Worm (Caenorhabditis elegans) whole organism, L4/young adult: ENCODE measurements around the gene C33D3.4.

Experiments
- W03F9.2 ChIP-seq: fragments of 150-350 bp; optimal IDR thresholded peaks from 2 replicates; lab custom pipeline; 2014; ENCODE audit warnings: missing biosample characterization, missing genetic modification characterization
- dao-5 ChIP-seq: sonication (generic microtip); optimal IDR thresholded peaks from 2 replicates; lab custom pipeline; 2016; ENCODE audit warnings: missing genotype, missing genetic modification characterization, moderate library complexity, missing compliant biosample characterization
- him-1 ChIP-seq: sonication (generic microtip); optimal IDR thresholded peaks from 2 replicates; lab custom pipeline; 2016; ENCODE audit warnings: missing genotype, missing genetic modification reagents, missing genetic modification characterization, missing compliant biosample characterization

C33D3.4 gene

DNA sequence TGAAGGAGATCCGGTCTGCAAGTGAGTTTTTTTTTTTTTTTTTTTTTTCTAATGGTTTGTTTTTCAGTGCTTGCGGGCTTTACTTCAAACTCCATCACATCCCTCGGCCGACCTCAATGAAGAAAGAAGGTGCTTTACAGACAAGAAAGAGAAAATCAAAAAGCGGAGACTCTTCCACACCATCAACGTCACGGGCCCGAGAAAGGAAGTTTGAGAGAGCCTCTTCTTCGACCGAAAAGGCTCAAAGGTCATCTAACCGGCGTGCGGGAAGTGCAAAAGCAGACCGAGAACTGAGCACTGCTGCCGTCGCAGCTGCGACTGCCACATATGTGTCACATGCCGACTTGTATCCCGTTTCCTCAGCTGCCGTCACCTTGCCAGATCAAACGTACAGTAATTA is 6.6 kb upstream of the C33D3.4 start:
- TF ChIP-seq W03F9.2 (tag; lab: Kevin White, UChicago): no peak
- no peak for TF ChIP-seq him-1
- TF ChIP-seq dao-5 (tag; lab: Kevin White, UChicago): no peak

DNA sequence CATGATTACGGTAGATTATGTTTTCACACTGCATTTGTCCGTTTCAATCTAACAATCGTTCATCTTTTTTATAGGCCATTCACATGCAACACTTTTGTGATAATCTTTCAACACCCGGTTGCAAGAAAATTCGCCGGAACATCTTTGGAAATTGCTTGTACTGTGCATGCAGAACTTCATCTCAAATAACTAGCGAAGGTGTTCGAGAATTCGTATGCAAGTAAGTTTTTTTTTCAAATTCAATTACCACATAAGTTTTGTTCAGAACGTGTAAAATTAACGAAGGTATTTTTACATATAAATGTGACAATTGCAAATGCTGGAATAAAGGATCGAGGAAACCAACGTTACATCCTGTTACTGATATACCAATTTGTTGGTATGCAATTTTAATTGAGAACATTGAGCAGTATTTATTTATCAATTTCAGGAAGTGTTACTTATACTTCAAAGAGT is 3.5 kb upstream of the C33D3.4 start, which contains the start of gene C33D3.3:
C33D3.3 (plus strand) TSS at position 51 of the 456 bp plus-strand sequence.
- TF ChIP-seq him-1: no peak

DNA sequence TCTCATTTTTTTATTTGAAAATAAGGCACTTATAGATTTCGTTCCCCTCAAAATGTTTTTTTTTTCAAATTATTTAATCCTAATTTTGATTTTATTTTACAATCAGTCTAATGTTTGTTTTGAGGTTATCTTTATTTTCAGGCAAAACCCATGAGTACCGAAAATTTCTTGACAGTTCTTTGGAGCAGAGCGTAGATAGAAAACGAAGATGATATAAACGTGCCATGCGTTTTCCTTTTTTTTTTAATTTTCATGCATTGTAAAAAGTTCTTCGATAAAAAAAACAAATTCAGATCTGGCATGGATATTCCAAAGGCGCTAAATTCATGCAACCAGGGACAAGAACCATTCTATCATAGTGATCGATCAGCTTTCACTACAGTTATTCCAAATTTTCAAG is 2.2 kb downstream of the C33D3.4 start, which contains the start of gene C33D3.5:
C33D3.5 (plus strand) TSS at position 301 of the 400 bp plus-strand sequence.
- TF ChIP-seq W03F9.2 (tag; lab: Kevin White, UChicago): no peak
- TF ChIP-seq him-1: no peak
- no peak for TF ChIP-seq dao-5 (tag; lab: Kevin White, UChicago)

DNA sequence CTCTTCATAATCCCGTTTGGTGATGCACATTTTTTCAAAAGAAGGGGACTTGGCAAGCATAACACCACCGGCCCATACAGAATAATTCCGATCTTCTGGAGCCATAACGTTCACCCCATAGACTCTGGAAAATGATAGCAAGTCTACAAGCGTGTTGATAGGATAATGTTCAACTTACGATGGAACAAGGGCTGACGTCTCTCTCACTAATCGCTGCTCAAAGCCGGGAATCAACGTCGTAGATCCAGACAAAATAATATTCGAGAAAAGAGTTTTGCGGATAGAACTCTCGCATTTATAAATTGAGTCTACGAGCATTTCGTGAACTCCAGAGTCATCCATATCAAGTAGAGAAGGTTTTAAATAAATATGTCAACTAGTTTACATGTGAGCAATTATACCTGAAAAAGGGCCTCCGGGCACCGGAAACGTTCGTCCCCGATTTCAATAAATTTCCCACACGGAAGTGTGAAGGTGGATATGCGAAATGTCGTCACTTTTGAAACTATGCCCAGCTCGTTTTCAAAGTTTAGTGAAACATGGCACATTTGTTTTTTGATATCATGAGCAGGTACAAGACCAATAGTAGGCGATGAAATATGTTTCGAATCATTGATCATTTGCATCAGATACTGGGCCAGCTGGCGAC is 3.1 kb downstream of the C33D3.4 start:
- TF ChIP-seq W03F9.2 (tag; lab: Kevin White, UChicago): no peak
- TF ChIP-seq him-1: no peak
- no peak for TF ChIP-seq dao-5 (tag; lab: Kevin White, UChicago)

DNA sequence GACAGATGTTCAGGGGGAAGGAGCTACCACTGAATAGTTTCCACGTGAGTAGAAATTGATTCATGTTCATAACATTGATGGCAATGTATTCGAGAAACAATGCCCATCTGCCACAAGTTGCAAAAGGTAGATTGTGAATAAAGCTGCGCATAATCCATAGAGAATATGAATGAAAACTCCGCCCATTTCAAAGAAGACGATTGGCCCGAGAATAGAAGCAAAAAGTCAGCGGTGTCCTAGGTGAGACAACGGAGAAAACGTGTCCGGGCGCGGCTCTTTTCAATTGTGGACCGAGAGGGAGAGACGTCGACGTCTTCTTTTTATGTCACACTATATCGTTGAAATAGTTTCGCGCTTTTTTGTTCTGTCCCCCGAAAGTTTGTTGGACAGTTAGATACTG is 10.7 kb downstream of the C33D3.4 start, which contains the start of gene vab-3:
vab-3 (plus strand) TSS at position 301 of the 400 bp plus-strand sequence.
- TF ChIP-seq him-1 (no peak), dao-5 (tag; lab: Kevin White, UChicago) (no peak), W03F9.2 (tag; lab: Kevin White, UChicago) (no peak)

DNA sequence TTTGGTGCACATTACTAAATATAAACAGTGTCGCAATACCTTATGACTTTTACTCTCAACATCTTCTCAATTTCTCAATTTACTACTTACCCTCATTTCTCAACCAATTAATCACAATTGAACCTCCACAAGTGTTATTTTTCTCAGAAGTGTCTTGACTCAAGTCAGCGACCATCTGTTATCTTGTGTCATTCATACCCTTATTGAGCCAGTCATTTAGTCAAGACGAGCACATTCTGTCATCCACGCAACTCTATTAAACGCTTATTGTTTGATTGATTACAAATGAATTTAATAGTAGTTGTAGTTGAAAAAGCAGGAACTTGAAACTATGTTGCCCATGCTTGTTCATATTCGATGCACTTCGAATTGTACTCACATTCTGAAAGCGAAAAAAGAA is 14.5 kb downstream of the C33D3.4 start:
- no peak for TF ChIP-seq him-1
- no peak for TF ChIP-seq dao-5 (tag; lab: Kevin White, UChicago)
- no peak for TF ChIP-seq W03F9.2 (tag; lab: Kevin White, UChicago)

DNA sequence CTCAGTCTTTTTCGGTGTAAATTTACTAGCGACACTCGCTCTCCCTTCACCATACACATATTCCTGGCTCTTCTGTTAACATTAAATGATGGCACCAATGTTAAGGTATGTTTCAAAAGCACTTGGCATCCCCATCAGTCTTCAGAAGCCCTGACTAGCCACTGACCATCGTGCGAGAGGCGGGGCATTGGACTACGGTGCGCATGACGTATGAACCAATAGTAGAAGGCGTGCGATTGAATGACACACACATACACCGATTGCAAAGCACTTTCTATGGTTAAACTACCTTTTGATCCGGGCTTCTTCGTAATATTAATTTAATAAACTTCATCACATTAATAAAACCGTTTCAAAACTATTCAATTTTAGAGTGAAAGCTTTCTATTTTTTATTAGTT is 16.3 kb downstream of the C33D3.4 start:
- TF ChIP-seq W03F9.2 (tag; lab: Kevin White, UChicago): no peak
- no peak for TF ChIP-seq dao-5 (tag; lab: Kevin White, UChicago)
- TF ChIP-seq him-1: no peak

DNA sequence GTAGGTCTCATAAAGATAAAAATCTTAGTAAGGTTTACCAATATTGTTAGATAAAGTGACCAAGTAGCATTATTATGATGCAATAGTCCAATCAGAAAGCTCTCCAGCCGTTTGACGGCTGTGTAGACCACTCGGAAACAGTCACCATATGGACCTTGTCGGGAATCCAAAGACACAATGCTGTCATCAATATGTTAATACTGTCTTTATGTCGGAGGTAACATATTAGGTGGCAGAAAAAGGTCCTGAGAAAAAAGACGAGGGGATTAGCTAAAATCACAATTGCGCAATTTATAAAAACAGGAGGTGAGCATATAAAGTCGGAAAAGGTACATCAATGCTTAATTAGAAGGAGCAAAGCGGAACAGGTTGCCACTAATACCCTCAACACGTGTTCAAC is 19.1 kb downstream of the C33D3.4 start:
- TF ChIP-seq dao-5 (tag; lab: Kevin White, UChicago): no peak
- no peak for TF ChIP-seq W03F9.2 (tag; lab: Kevin White, UChicago)
- TF ChIP-seq him-1: no peak

DNA sequence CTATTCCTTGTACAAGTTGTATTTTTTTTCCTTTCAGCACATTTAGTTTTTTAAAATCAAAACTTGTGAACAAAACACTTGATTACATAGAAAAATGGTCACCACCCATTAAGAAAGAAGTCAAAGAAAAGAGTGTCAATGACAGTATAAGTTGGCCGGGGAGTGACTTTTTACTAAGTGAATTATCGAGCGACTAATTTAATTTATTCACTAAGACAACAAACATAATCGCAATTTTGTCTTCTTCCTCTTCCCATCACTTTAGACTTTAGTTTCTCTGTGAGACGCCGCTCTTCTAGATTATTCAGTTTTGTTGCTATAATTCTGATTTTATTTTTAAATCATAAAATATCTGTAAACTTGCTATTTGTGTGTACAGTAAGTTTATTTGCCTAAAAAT is 25.2 kb downstream of the C33D3.4 start:
- TF ChIP-seq him-1 (no peak), dao-5 (tag; lab: Kevin White, UChicago) (no peak), W03F9.2 (tag; lab: Kevin White, UChicago) (no peak)

DNA sequence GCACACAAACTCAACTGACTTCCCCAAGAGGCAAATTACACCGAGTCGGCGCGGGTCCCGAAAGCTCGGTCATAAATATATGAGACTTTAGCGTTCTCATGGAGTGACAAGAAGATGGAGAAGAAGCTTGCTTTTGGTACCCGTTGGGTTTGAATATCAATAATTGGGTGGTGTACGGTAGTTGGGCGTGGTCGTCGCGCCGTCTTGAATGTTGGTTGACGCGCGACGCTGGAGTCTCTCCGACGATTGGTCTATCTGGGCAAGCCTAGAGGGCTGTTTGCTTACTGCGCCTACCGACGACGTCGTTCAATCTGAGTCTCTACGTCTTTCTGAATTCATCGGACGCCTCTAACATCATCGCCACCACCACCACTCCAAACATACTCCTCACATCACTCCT is 26.0 kb downstream of the C33D3.4 start:
- TF ChIP-seq him-1 (no peak), W03F9.2 (tag; lab: Kevin White, UChicago) (no peak), dao-5 (tag; lab: Kevin White, UChicago) (no peak)

DNA sequence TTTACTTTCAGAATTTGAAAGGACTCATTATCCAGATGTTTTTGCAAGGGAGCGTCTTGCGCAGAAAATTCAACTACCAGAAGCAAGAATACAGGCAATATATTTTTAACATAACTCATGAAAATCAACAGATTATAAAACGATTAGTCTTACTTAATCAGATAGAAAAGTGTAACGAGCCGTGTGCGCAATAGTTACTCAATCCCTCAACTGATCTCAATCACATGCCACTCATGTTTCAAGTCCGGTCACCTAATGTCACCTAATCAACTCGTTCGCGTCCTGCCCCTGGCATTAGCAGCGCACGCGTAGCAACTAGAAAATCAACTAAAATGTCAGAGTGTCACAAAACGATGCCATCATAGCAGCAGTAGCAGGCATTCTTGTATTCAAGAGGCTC is 27.7 kb downstream of the C33D3.4 start:
- no peak for TF ChIP-seq dao-5 (tag; lab: Kevin White, UChicago)
- TF ChIP-seq W03F9.2 (tag; lab: Kevin White, UChicago): no peak
- TF ChIP-seq him-1: no peak

DNA sequence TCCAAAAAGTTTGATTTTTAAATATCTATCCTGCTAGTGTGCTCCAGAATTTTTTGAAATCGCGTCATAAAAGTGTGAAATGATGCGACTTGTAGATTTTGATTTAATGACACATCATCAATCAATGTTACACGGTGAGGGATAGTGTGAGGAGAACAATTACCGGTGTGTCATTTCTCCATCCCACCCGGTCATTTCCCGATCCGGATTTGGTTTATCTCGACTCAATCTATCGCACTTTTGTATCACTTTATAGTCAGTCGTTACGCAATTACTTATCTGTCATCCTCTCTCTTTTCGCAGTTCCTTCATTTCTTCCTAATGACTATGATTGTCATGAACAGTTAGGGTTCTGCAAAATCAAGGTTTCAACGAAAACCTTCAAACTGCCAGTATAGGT is 31.3 kb downstream of the C33D3.4 start:
- TF ChIP-seq him-1: no peak

DNA sequence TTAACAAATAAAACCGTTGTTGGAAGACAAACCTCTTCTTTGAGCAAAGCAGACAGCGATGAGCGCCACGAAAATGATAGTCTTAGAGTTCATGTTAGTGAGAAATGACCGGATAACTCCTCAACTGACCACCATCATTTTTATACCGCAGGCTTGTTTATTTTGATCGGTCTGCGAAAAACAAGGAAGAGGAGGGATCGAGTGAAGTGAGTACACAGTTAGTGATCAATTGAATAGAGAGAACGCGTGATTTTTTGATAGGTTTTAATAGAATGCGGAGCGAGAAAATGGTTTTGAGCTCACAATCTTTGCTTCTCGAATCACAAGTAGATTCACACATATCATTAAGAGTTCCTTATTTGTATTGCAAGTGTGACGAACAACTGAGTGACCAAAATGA is 32.5 kb downstream of the C33D3.4 start, which contains the start of gene F14F3.4:
F14F3.4 (minus strand) TSS at position 101 of the 400 bp plus-strand sequence.
- TF ChIP-seq dao-5 (tag; lab: Kevin White, UChicago): no peak
- no peak for TF ChIP-seq him-1
- TF ChIP-seq W03F9.2 (tag; lab: Kevin White, UChicago): no peak

DNA sequence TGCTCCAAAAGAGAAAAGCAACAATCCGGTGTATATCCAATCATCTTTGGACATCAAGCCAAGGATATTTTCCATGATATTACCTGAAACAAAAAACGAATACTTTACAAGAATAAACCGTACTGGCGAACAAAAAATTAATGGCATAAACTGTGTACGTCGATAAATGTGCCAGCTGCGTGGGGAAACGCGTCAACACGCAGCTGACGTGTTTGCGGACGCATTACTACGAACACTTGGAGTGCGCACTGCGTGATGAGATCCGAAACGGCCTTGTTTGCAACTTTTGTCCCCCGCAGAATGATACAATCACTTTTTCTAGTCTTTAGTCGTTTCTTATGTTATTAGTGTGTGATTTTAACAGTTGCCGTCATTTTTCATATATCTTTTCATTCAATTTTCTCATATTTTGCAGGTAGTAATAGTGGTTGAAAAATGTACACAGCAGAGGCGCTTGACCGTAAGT is 35.7 kb downstream of the C33D3.4 start, which contains the start of the genes mboa-7 and git-1:
mboa-7 (minus strand) TSS at position 83 of the 466 bp plus-strand sequence.
git-1 (plus strand) TSS at position 416 of the 466 bp plus-strand sequence.
- TF ChIP-seq W03F9.2 (tag; lab: Kevin White, UChicago) (no peak), him-1 (no peak), dao-5 (tag; lab: Kevin White, UChicago) (no peak)

DNA sequence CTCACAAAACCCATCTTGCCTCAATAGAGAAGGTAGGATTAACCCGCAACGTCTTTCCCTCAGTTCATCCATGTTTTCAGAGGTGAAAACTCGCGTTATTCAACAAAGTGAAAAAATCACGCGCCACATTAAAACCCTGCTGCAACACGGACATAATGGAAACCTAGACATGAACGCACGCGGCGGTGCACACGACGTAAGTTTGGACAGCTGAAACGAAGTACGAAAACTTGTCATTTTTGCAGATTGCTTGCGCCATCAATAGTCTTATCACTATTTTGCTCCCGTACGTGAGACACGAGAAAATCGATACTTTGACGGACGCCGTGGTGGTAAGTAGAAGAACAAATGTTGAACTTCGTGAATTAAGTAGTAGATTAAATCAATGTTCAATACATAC is 38.6 kb downstream of the C33D3.4 start:
- TF ChIP-seq dao-5 (tag; lab: Kevin White, UChicago) (no peak), W03F9.2 (tag; lab: Kevin White, UChicago) (no peak)
